In genomic region chrIII:5806720-5807119, ce11 we compare ENCODE assay signal across 3 worm cellular contexts.
A peak's percentile ranks its signal among the peaks of the same experiment; 100 is the strongest.
TF ChIP-seq lines count a peak whose summit lies in the region.

TSS of gene R12B2.2 (plus strand) at chrIII:5807020.

TF ChIP-seq in whole organism, L3 larva, 47 proteins besides CTCF, POLR2A, EP300 and RAD21:
- TF ChIP-seq nhr-67 (tag; optimal IDR thresholded peaks at IDR 0.05; lab: Kevin White, UChicago) (no peak), nhr-28 (tag; optimal IDR thresholded peaks at IDR 0.05; lab: Kevin White, UChicago) (no peak), hmg-11 (tag; optimal IDR thresholded peaks at IDR 0.05; lab: Kevin White, UChicago) (peak; percentile 6), ceh-16 (tag; optimal IDR thresholded peaks at IDR 0.05; lab: Kevin White, UChicago) (no peak)

TF ChIP-seq in whole organism, L4 larva, 104 proteins besides CTCF, POLR2A, EP300 and RAD21:
- no peak for TF ChIP-seq zfp-2 (tag; optimal IDR thresholded peaks at IDR 0.05; lab: Kevin White, UChicago)
- TF ChIP-seq sdz-12 (GFP tag; optimal IDR thresholded peaks at IDR 0.05; lab: Kevin White, UChicago): no peak
- peak; percentile 20 for TF ChIP-seq mes-2 (tag; optimal IDR thresholded peaks at IDR 0.05; lab: Kevin White, UChicago; ENCODE audit: poor library complexity, severe bottlenecking)

TF ChIP-seq in whole organism, late embryonic, 69 proteins besides CTCF, POLR2A, EP300 and RAD21:
- TF ChIP-seq unc-42 (tag; optimal IDR thresholded peaks at IDR 0.05; lab: Kevin White, UChicago) (no peak), eyg-1 (tag; optimal IDR thresholded peaks at IDR 0.05; lab: Kevin White, UChicago) (no peak), ceh-48 (tag; optimal IDR thresholded peaks at IDR 0.05; lab: Kevin White, UChicago) (peak; percentile 1), ceh-22 (tag; optimal IDR thresholded peaks at IDR 0.05; lab: Kevin White, UChicago) (no peak)
TF ChIP-seq in whole organism, late embryonic: peak in this region for 1.
